Worm (Caenorhabditis elegans): Measurements from ENCODE around the gene W05H7.1.

W05H7.1 gene

ce11 chrX:1438925-1439324 lies 11.6 kb upstream of the W05H7.1 start (continued):
- TF ChIP-seq pag-3 (tag; optimal IDR thresholded peaks at IDR 0.05; ENCODE audit: borderline replicate concordance, insufficient read depth): no peak
- TF ChIP-seq rnt-1 (tag; optimal IDR thresholded peaks at IDR 0.05): peak; percentile 16
- peak; percentile 10 for TF ChIP-seq tbx-2 (tag; optimal IDR thresholded peaks at IDR 0.05)
- no peak for TF ChIP-seq elt-2 (tag; optimal IDR thresholded peaks at IDR 0.05)
- TF ChIP-seq zag-1 (tag; optimal IDR thresholded peaks at IDR 0.05): no peak
- no peak for TF ChIP-seq nhr-20 (tag; optimal IDR thresholded peaks at IDR 0.05)
- TF ChIP-seq dsc-1 (tag; optimal IDR thresholded peaks at IDR 0.05): peak; percentile 79
- no peak for TF ChIP-seq irx-1 (tag; optimal IDR thresholded peaks at IDR 0.05)
- no peak for TF ChIP-seq hpl-2 (GFP tag; optimal IDR thresholded peaks at IDR 0.05)
- TF ChIP-seq aly-2 (tag; optimal IDR thresholded peaks at IDR 0.05): no peak
- no peak for TF ChIP-seq nhr-85 (tag)
- no peak for TF ChIP-seq zip-4 (GFP tag; optimal IDR thresholded peaks at IDR 0.05)
- TF ChIP-seq mef-2 (tag; optimal IDR thresholded peaks at IDR 0.05): no peak
- TF ChIP-seq fkh-8 (tag; optimal IDR thresholded peaks at IDR 0.05): peak; percentile 82
- TF ChIP-seq hlh-17 (GFP tag; optimal IDR thresholded peaks at IDR 0.05; ENCODE audit: borderline replicate concordance): no peak
- no peak for TF ChIP-seq ama-1 (optimal IDR thresholded peaks at IDR 0.05)
- TF ChIP-seq snu-23 (GFP tag; optimal IDR thresholded peaks at IDR 0.05): peak; percentile 40
- TF ChIP-seq mdl-1 (tag; optimal IDR thresholded peaks at IDR 0.05): peak in 1 of 2 experiments; percentile 8
- TF ChIP-seq ceh-82 (tag; optimal IDR thresholded peaks at IDR 0.05): peak in 2 of 3 experiments; percentile 23 to 43
- peak; percentile 11 to 16 for TF ChIP-seq lsy-2 (tag; optimal IDR thresholded peaks at IDR 0.05)
- no peak for TF ChIP-seq hlh-4 (tag; optimal IDR thresholded peaks at IDR 0.05)
- TF ChIP-seq isw-1 (GFP tag; IDR thresholded peaks at IDR 0.05): no peak
- no peak for TF ChIP-seq ceh-88 (GFP tag; IDR thresholded peaks at IDR 0.05)
- TF ChIP-seq nhr-77 (tag; optimal IDR thresholded peaks at IDR 0.05): no peak
- TF ChIP-seq egl-27 (tag; optimal IDR thresholded peaks at IDR 0.05): no peak
- TF ChIP-seq fkh-10 (GFP tag; optimal IDR thresholded peaks at IDR 0.05): peak; percentile 57
- TF ChIP-seq ets-5 (GFP tag; IDR thresholded peaks at IDR 0.05): no peak
- TF ChIP-seq skn-1 (tag; optimal IDR thresholded peaks at IDR 0.05): peak; percentile 34
- no peak for TF ChIP-seq aha-1 (tag; optimal IDR thresholded peaks at IDR 0.05)
- no peak for TF ChIP-seq Y116A8C.19 (tag; optimal IDR thresholded peaks at IDR 0.05; ENCODE audit: borderline replicate concordance)
- no peak for TF ChIP-seq nhr-28 (tag; optimal IDR thresholded peaks at IDR 0.05)
- TF ChIP-seq ceh-63 (GFP tag; optimal IDR thresholded peaks at IDR 0.05): no peak
- no peak for TF ChIP-seq fkh-4 (tag; optimal IDR thresholded peaks at IDR 0.05; ENCODE audit: borderline replicate concordance)
- no peak for TF ChIP-seq efl-1 (optimal IDR thresholded peaks at IDR 0.05)
- no peak for TF ChIP-seq efl-1 (GFP tag; optimal IDR thresholded peaks at IDR 0.05 in 1 of 2)
- no peak for TF ChIP-seq ceh-90 (tag; optimal IDR thresholded peaks at IDR 0.05)
- TF ChIP-seq F16B12.6 (tag; optimal IDR thresholded peaks at IDR 0.05): no peak
- TF ChIP-seq nhr-12 (tag; optimal IDR thresholded peaks at IDR 0.05): no peak
- TF ChIP-seq sptf-1 (tag; optimal IDR thresholded peaks at IDR 0.05): no peak
- TF ChIP-seq sox-4 (tag; optimal IDR thresholded peaks at IDR 0.05): peak; percentile 76
- no peak for TF ChIP-seq tlp-1 (tag; optimal IDR thresholded peaks at IDR 0.05)
- TF ChIP-seq dpl-1 (GFP tag; optimal IDR thresholded peaks at IDR 0.05): peak in 1 of 3 experiments; percentile 6
- TF ChIP-seq alr-1 (tag; optimal IDR thresholded peaks at IDR 0.05; ENCODE audit: borderline replicate concordance): no peak

- TF ChIP-seq ceh-82 (tag; optimal IDR thresholded peaks at IDR 0.05) (no peak), nhr-19 (GFP tag; conservative IDR thresholded peaks at IDR 0.05) (no peak), aha-1 (tag; optimal IDR thresholded peaks at IDR 0.05) (no peak), aly-2 (tag; optimal IDR thresholded peaks at IDR 0.05) (no peak), unc-62 (GFP tag; optimal IDR thresholded peaks at IDR 0.05) (no peak), lin-35 (GFP tag; optimal IDR thresholded peaks at IDR 0.05) (no peak), sup-37 (GFP tag; optimal IDR thresholded peaks at IDR 0.05) (no peak), elt-3 (tag; optimal IDR thresholded peaks at IDR 0.05) (no peak), lin-15B (tag; optimal IDR thresholded peaks at IDR 0.05) (no peak), blmp-1 (tag; optimal IDR thresholded peaks at IDR 0.05) (no peak), unc-86 (tag; optimal IDR thresholded peaks at IDR 0.05) (no peak), mdl-1 (tag; optimal IDR thresholded peaks at IDR 0.05) (no peak), F16B12.6 (tag; optimal IDR thresholded peaks at IDR 0.05) (no peak), hlh-17 (GFP tag; optimal IDR thresholded peaks at IDR 0.05; ENCODE audit: borderline replicate concordance) (no peak), efl-1 (optimal IDR thresholded peaks at IDR 0.05) (no peak), efl-1 (GFP tag; optimal IDR thresholded peaks at IDR 0.05 in 1 of 2) (no peak), nhr-71 (tag; optimal IDR thresholded peaks at IDR 0.05) (no peak), swsn-7 (tag; optimal IDR thresholded peaks at IDR 0.05) (no peak)
Measured at ce11 chrX:1440161-1440560, 10.4 kb upstream of the W05H7.1 start, which contains the start of gene sedl-1. TSS of gene sedl-1 (minus strand) at chrX:1440261.

Measured in whole organism, L1 larva.